Worm (Caenorhabditis elegans) whole organism, young adult: ENCODE data around the gene odr-8.
A peak's percentile ranks its signal among the peaks of the same experiment; 100 is the strongest.

Experiments
- B0035.1 ChIP-seq: sonication (generic microtip); optimal IDR thresholded peaks from 2 replicates; lab custom pipeline; 2016; ENCODE audit warnings: missing genetic modification characterization, mild to moderate bottlenecking, missing compliant biosample characterization, missing genotype, missing genetic modification reagents
- B0261.1 ChIP-seq: sonication (generic microtip); optimal IDR thresholded peaks from 2 replicates; lab custom pipeline; 2016; ENCODE audit warnings: mild to moderate bottlenecking, missing genetic modification characterization, moderate library complexity, missing compliant biosample characterization
- B0336.3 ChIP-seq: fragments of 200-800 bp; sonication (Bioruptor generic); IDR thresholded peaks from 2 replicates; pipeline ENCODE4 v1.3.6; 2022; ENCODE audit warnings: missing genetic modification characterization, missing compliant biosample characterization
- F22D6.2 ChIP-seq: sonication (generic microtip); optimal IDR thresholded peaks from 2 replicates; lab custom pipeline; 2016; ENCODE audit warnings: mild to moderate bottlenecking, missing genetic modification characterization, missing compliant biosample characterization
- F23B12.7 ChIP-seq: sonication (generic microtip); optimal IDR thresholded peaks from 2 replicates; lab custom pipeline; 2017; ENCODE audit warnings: missing genetic modification characterization, mild to moderate bottlenecking, missing compliant biosample characterization, antibody characterized with exemption, moderate library complexity; ENCODE audit not compliant: insufficient read depth
- F55B11.4 ChIP-seq: sonication (generic microtip); optimal IDR thresholded peaks from 2 replicates; lab custom pipeline; 2016; ENCODE audit warnings: missing compliant biosample characterization, missing genetic modification characterization, borderline replicate concordance; ENCODE audit not compliant: insufficient read depth
- F57A8.1 ChIP-seq: fragments of 200-800 bp; sonication (Bioruptor generic); optimal IDR thresholded peaks from 2 replicates; lab custom pipeline; 2018; ENCODE audit warnings: mild to moderate bottlenecking, missing genetic modification characterization, moderate library complexity, missing compliant biosample characterization
- K12H6.12 ChIP-seq: fragments of 200-800 bp; sonication (Bioruptor generic); optimal IDR thresholded peaks from 2 replicates; lab custom pipeline; 2018; ENCODE audit warnings: mild to moderate bottlenecking, missing genetic modification characterization, missing compliant biosample characterization
- T07F8.4 ChIP-seq: sonication (generic microtip); optimal IDR thresholded peaks from 2 replicates; lab custom pipeline; 2016; ENCODE audit warnings: mild to moderate bottlenecking, missing genetic modification characterization, moderate library complexity, missing compliant biosample characterization
- T26A5.8 ChIP-seq: sonication (generic microtip); optimal IDR thresholded peaks from 2 replicates; lab custom pipeline; 2016; ENCODE audit warnings: missing genetic modification characterization, missing compliant biosample characterization
- Y53F4B.3 ChIP-seq: fragments of 200-800 bp; sonication (Bioruptor generic); IDR thresholded peaks from 2 replicates; pipeline ENCODE4 v1.3.6; 2022; ENCODE audit warnings: missing genetic modification reagents, missing genetic modification characterization, missing compliant biosample characterization
- Y53G8AR.9 ChIP-seq: fragments of 200-800 bp; sonication (Bioruptor generic); conservative IDR thresholded peaks from 2 replicates; pipeline ENCODE4 v1.3.6; 2022; ENCODE audit warnings: missing genetic modification reagents, missing genetic modification characterization, missing compliant biosample characterization
- Y95B8A.8 ChIP-seq: fragments of 200-800 bp; sonication (Bioruptor generic); IDR thresholded peaks from 2 replicates; pipeline ENCODE4 v1.3.6; 2022; ENCODE audit warnings: missing genetic modification reagents, missing genetic modification characterization, missing compliant biosample characterization
- attf-6 ChIP-seq: fragments of 200-800 bp; sonication (Bioruptor generic); IDR thresholded peaks from 2 replicates; pipeline ENCODE4 v1.3.6; 2022; ENCODE audit warnings: missing genetic modification reagents, missing genetic modification characterization, missing compliant biosample characterization
- bed-2 ChIP-seq: fragments of 200-800 bp; sonication (Bioruptor generic); IDR thresholded peaks from 2 replicates; pipeline ENCODE4 v1.3.6; 2022; ENCODE audit warnings: missing genetic modification reagents, missing genetic modification characterization, missing compliant biosample characterization
- cebp-2 ChIP-seq: fragments of 200-800 bp; sonication (Bioruptor generic); IDR thresholded peaks from 2 replicates; pipeline ENCODE4 v1.3.6; 2022; ENCODE audit warnings: missing genetic modification characterization, missing compliant biosample characterization
- chd-7 ChIP-seq: sonication (generic microtip); optimal IDR thresholded peaks from 2 replicates; lab custom pipeline; 2016; ENCODE audit warnings: mild to moderate bottlenecking, missing genetic modification characterization, moderate library complexity, missing compliant biosample characterization
- dpff-1 ChIP-seq: sonication (generic microtip); optimal IDR thresholded peaks from 2 replicates; lab custom pipeline; 2017; ENCODE audit warnings: mild to moderate bottlenecking, missing genetic modification characterization, missing compliant biosample characterization
- efl-1 ChIP-seq: fragments of 150-350 bp; optimal IDR thresholded peaks from 2 replicates; lab custom pipeline; 2014; ENCODE audit warnings: missing biosample characterization, missing genetic modification reagents, missing genetic modification characterization
- egrh-3 ChIP-seq: fragments of 200-800 bp; sonication (Bioruptor generic); IDR thresholded peaks from 2 replicates; pipeline ENCODE4 v1.3.6; 2022; ENCODE audit warnings: missing genetic modification reagents, missing genetic modification characterization, missing compliant biosample characterization
- fkh-3 ChIP-seq: sonication (generic microtip); optimal IDR thresholded peaks from 2 replicates; lab custom pipeline; 2016; ENCODE audit warnings: mild to moderate bottlenecking, missing genetic modification characterization, missing compliant biosample characterization
- him-1 ChIP-seq: sonication (generic microtip); optimal IDR thresholded peaks from 2 replicates; lab custom pipeline; 2016; ENCODE audit warnings: missing genotype, missing genetic modification reagents, missing genetic modification characterization, missing compliant biosample characterization
- hlh-12 ChIP-seq: sonication (generic microtip); optimal IDR thresholded peaks from 2 replicates; lab custom pipeline; 2016; ENCODE audit warnings: missing genetic modification characterization, missing compliant biosample characterization
- hmg-1.2 ChIP-seq: fragments of 200-800 bp; sonication (Bioruptor generic); IDR thresholded peaks from 2 replicates; pipeline ENCODE4 v1.3.6; 2022; ENCODE audit warnings: missing genetic modification reagents, missing genetic modification characterization, missing compliant biosample characterization
- hmg-20 ChIP-seq: fragments of 200-800 bp; sonication (Bioruptor generic); IDR thresholded peaks from 2 replicates; pipeline ENCODE4 v1.3.6; 2022; ENCODE audit warnings: missing genetic modification reagents, missing genetic modification characterization, missing compliant biosample characterization
- lin-35 ChIP-seq, 3 experiments: fragments of 150-350 bp in 2 of 3; sonication (generic microtip) in 1 of 3; optimal IDR thresholded peaks; 2 replicates each; lab custom pipeline; 2014 to 2018; ENCODE audit warnings: missing biosample characterization in 3 of 3, missing genetic modification characterization in 3 of 3, missing genetic modification reagents in 3 of 3
- lin-54 ChIP-seq: fragments of 200-800 bp; sonication (Bioruptor generic); optimal IDR thresholded peaks from 2 replicates; lab custom pipeline; 2018; ENCODE audit warnings: mild to moderate bottlenecking, missing genetic modification characterization, missing compliant biosample characterization
- lsy-27 ChIP-seq: sonication (generic microtip); optimal IDR thresholded peaks from 2 replicates; lab custom pipeline; 2017; ENCODE audit warnings: missing genetic modification characterization, mild to moderate bottlenecking, missing compliant biosample characterization, antibody characterized with exemption, missing genotype, borderline replicate concordance; ENCODE audit not compliant: insufficient read depth
- madf-3 ChIP-seq: fragments of 200-800 bp; sonication (Bioruptor generic); IDR thresholded peaks from 2 replicates; pipeline ENCODE4 v1.3.6; 2022; ENCODE audit warnings: missing genetic modification reagents, missing genetic modification characterization, missing compliant biosample characterization
- mcd-1 ChIP-seq: fragments of 200-800 bp; sonication (Bioruptor generic); IDR thresholded peaks from 2 replicates; pipeline ENCODE4 v1.3.6; 2022; ENCODE audit warnings: missing genetic modification reagents, missing genetic modification characterization, missing compliant biosample characterization
- mxl-1 ChIP-seq: sonication (generic microtip); optimal IDR thresholded peaks from 2 replicates; lab custom pipeline; 2016; ENCODE audit warnings: missing genetic modification characterization, missing compliant biosample characterization
- nfyb-1 ChIP-seq: fragments of 200-800 bp; sonication (Bioruptor generic); IDR thresholded peaks from 2 replicates; pipeline ENCODE4 v1.3.6; 2022; ENCODE audit warnings: missing genetic modification reagents, missing genetic modification characterization, missing compliant biosample characterization
- nhr-120 ChIP-seq: fragments of 200-800 bp; sonication (Bioruptor generic); IDR thresholded peaks from 2 replicates; pipeline ENCODE4 v1.3.6; 2022; ENCODE audit warnings: missing genetic modification characterization, missing compliant biosample characterization
- nhr-27 ChIP-seq: fragments of 200-800 bp; sonication (Bioruptor generic); optimal IDR thresholded peaks from 2 replicates; lab custom pipeline; 2018; ENCODE audit warnings: mild to moderate bottlenecking, missing genetic modification characterization, moderate library complexity, missing compliant biosample characterization
- rpc-1 ChIP-seq, 2 experiments: fragments of 150-350 bp in 1 of 2; sonication (generic microtip) in 1 of 2; optimal IDR thresholded peaks; 2 replicates each; lab custom pipeline; 2014 to 2018; ENCODE audit warnings: missing biosample characterization in 1 of 2, missing genetic modification characterization in 1 of 2, missing genetic modification reagents in 1 of 2, missing genotype in 1 of 2
- sea-2 ChIP-seq: fragments of 200-800 bp; sonication (Bioruptor generic); IDR thresholded peaks from 2 replicates; pipeline ENCODE4 v1.3.6; 2022; ENCODE audit warnings: missing genetic modification characterization, missing compliant biosample characterization
- snpc-4 ChIP-seq, 5 experiments: fragments of 150-350 bp in 1 of 5; sonication (generic microtip) in 4 of 5; optimal IDR thresholded peaks; 2 replicates each; lab custom pipeline; 2014 to 2018; ENCODE audit warnings: missing genetic modification characterization in 5 of 5, missing biosample characterization in 3 of 5, antibody characterized with exemption in 2 of 5, mild to moderate bottlenecking in 2 of 5, missing compliant biosample characterization in 2 of 5, missing genotype in 2 of 5, moderate library complexity in 2 of 5, missing genetic modification reagents in 1 of 5
- sptf-2 ChIP-seq: fragments of 200-800 bp; sonication (Bioruptor generic); optimal IDR thresholded peaks from 2 replicates; lab custom pipeline; 2018; ENCODE audit warnings: mild to moderate bottlenecking, missing genetic modification characterization, missing compliant biosample characterization
- tbp1 ChIP-seq: fragments of 200-800 bp; sonication (Bioruptor generic); optimal IDR thresholded peaks from 2 replicates; lab custom pipeline; 2018; ENCODE audit warnings: mild to moderate bottlenecking, missing genetic modification characterization, missing compliant biosample characterization
- tbx-9 ChIP-seq: sonication (generic microtip); optimal IDR thresholded peaks from 2 replicates; lab custom pipeline; 2016; ENCODE audit warnings: borderline replicate concordance, missing genetic modification characterization, inconsistent platforms, missing compliant biosample characterization
- zfh-2 ChIP-seq: fragments of 200-800 bp; sonication (Bioruptor generic); conservative IDR thresholded peaks from 2 replicates; pipeline ENCODE4 v1.3.6; 2022; ENCODE audit warnings: missing genetic modification reagents, missing genetic modification characterization, missing compliant biosample characterization
- zim-3 ChIP-seq: sonication (generic microtip); optimal IDR thresholded peaks from 2 replicates; lab custom pipeline; 2017; ENCODE audit warnings: mild to moderate bottlenecking, missing genetic modification characterization, moderate library complexity, missing compliant biosample characterization
- ztf-25 ChIP-seq: fragments of 200-800 bp; sonication (Bioruptor generic); IDR thresholded peaks from 2 replicates; pipeline ENCODE4 v1.3.6; 2022; ENCODE audit warnings: missing genetic modification reagents, missing genetic modification characterization, missing compliant biosample characterization

Gene odr-8

DNA sequence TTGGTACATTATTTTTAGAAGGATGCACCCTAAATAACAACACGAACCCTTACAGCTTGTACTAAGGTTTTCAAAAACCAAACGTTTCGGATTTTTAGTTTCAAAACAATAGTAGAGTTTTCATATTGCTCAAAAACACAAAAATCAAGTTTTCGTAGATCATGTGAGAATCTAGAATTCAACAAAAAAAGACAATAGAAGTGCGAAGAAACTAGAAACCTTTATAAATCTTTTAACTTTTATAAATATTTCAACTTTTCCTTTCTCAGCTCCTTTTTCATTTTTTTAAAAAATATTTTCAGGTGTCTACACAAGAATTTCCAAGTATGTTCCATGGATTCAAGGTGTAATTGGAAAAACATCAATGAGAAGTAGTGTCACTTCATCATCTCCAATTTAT is 22.1 kb downstream of the odr-8 start, which contains the start of gene best-9 (continued):
- TF ChIP-seq hmg-1.2 (GFP tag; lab: Robert Waterston, UW) = no peak
- TF ChIP-seq F57A8.1 (GFP tag; lab: Kevin White, UChicago) = no peak
- no peak for TF ChIP-seq him-1 (tag; lab: Kevin White, UChicago)
- TF ChIP-seq efl-1 (GFP tag; lab: Kevin White, UChicago) = no peak

DNA sequence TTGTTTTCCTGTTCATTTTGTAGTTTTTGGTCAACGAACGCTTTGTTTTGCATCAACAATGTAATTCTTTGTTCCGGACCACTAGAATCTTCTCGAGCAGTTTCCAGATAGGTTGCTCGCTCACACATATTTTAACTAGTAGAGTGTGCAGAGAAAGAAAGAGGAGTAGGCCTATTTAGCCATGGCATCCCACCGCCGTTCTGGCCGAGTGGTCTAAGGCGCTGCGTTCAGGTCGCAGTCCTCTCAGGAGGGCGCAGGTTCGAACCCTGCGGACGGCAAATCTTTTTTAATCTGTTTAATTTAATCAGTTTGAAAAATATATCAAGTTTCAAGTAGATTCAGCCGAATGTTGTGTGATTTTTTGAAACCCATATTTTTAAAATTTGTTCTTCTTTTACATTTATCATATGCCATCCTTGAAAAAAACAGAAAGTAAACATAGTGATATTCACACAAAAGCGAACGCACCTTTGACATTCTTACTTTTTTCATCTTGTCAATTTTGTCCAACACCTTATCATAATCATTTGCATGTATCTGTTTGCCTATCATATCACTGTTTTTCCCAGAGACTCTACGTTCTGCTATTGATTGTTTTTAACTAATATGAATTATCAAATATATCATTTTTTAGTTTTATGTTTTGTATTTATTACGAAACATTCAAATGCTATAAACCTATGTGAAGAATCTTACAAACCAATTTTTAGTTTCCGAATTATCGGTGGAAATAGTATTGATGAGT is 25.7 kb downstream of the odr-8 start, which contains the start of gene try-3:
Gene try-3 (plus strand): TSS at position 532 of the 745 bp plus-strand sequence.
- TF ChIP-seq hmg-20 (GFP tag; lab: Robert Waterston, UW) (peak; percentile 71), lin-54 (GFP tag; lab: Kevin White, UChicago) (peak; percentile 74), sea-2 (no peak), nhr-120 (no peak), lsy-27 (tag; lab: Kevin White, UChicago) (no peak), zfh-2 (GFP tag; lab: Robert Waterston, UW) (no peak), sptf-2 (GFP tag; lab: Kevin White, UChicago) (peak; percentile 61), him-1 (tag; lab: Kevin White, UChicago) (peak; percentile 94), lin-35 (GFP tag; optimal IDR thresholded peaks at IDR 0.05; lab: Kevin White, UChicago) (peak in 1 of 3 experiments; percentile 78), bed-2 (0 out of 2 replicates have a peak, but pooled peaks have one; percentile 55), nhr-27 (tag; lab: Kevin White, UChicago) (no peak), attf-6 (peak; percentile 82; the same call in 1 of the 2 replicates), fkh-3 (tag; lab: Kevin White, UChicago) (no peak), hlh-12 (no peak), dpff-1 (tag; lab: Kevin White, UChicago) (peak; percentile 50), cebp-2 (peak; percentile 79; the same call in 1 of the 2 replicates), F22D6.2 (tag; lab: Kevin White, UChicago) (no peak), K12H6.12 (peak; percentile 82), nfyb-1 (peak; percentile 80), madf-3 (GFP tag; lab: Robert Waterston, UW) (peak; percentile 78; the same call in 1 of the 2 replicates), rpc-1 (optimal IDR thresholded peaks at IDR 0.05; lab: Kevin White, UChicago) (peak; percentile 74), rpc-1 (tag; optimal IDR thresholded peaks at IDR 0.05; lab: Kevin White, UChicago) (peak; percentile 89), B0336.3 (GFP tag; lab: Robert Waterston, UW) (peak; percentile 81), mxl-1 (tag; lab: Kevin White, UChicago) (peak; percentile 54), Y53G8AR.9 (GFP tag; lab: Robert Waterston, UW) (peak; percentile 72; the same call in 1 of the 2 replicates), zim-3 (tag; lab: Kevin White, UChicago) (no peak), tbx-9 (tag; lab: Kevin White, UChicago) (no peak), B0035.1 (tag; lab: Kevin White, UChicago) (peak; percentile 36), T07F8.4 (peak; percentile 23), Y53F4B.3 (GFP tag; lab: Robert Waterston, UW) (no peak), Y95B8A.8 (GFP tag; lab: Robert Waterston, UW) (peak; percentile 63; the same call in 1 of the 2 replicates), B0261.1 (peak; percentile 89), tbp1 (GFP tag; lab: Kevin White, UChicago) (peak; percentile 98), hmg-1.2 (GFP tag; lab: Robert Waterston, UW) (peak; percentile 70), mcd-1 (GFP tag; lab: Robert Waterston, UW) (peak; percentile 82), egrh-3 (GFP tag; lab: Robert Waterston, UW) (peak; percentile 73), ztf-25 (peak; percentile 63; the same call in 1 of the 2 replicates), F55B11.4 (tag; lab: Kevin White, UChicago) (no peak), F23B12.7 (peak; percentile 65), T26A5.8 (tag; lab: Kevin White, UChicago) (no peak), chd-7 (peak; percentile 45), snpc-4 (GFP tag; optimal IDR thresholded peaks at IDR 0.05; lab: Kevin White, UChicago) (peak; percentile 79), snpc-4 (tag; optimal IDR thresholded peaks at IDR 0.05; lab: Kevin White, UChicago) (peak; percentile 18 to 93 (median 89))
